Worm (Caenorhabditis elegans) whole organism, L1 larva: Measurements from ENCODE around the gene nspb-12.

Experiments used
- lsy-2 ChIP-seq, 2 experiments: fragments of 150-350 bp; optimal IDR thresholded peaks; 2 replicates each; lab custom pipeline; 2014; ENCODE audit warnings: missing biosample characterization in 2 of 2, missing genetic modification characterization in 2 of 2
- mdl-1 ChIP-seq, 2 experiments: fragments of 150-350 bp; optimal IDR thresholded peaks; 2 replicates each; lab custom pipeline; 2014 to 2017; ENCODE audit warnings: missing biosample characterization in 2 of 2, missing genetic modification characterization in 2 of 2, inconsistent platforms in 1 of 2
- nhr-77 ChIP-seq: fragments of 150-350 bp; optimal IDR thresholded peaks from 2 replicates; lab custom pipeline; 2014; ENCODE audit warnings: missing biosample characterization, missing genetic modification characterization
- xbp-1 ChIP-seq: sonication (generic microtip); optimal IDR thresholded peaks from 2 replicates; lab custom pipeline; 2016; ENCODE audit warnings: missing genetic modification characterization, missing compliant biosample characterization

- no peak for TF ChIP-seq xbp-1 (tag; lab: Kevin White, UChicago)
- TF ChIP-seq mdl-1 (tag; optimal IDR thresholded peaks at IDR 0.05; lab: Kevin White, UChicago) = no peak
- no peak for TF ChIP-seq lsy-2 (tag; optimal IDR thresholded peaks at IDR 0.05; lab: Kevin White, UChicago)
- no peak for TF ChIP-seq nhr-77 (tag; lab: Kevin White, UChicago)
Observed at ce11 chrIII:5584647-5585046, 16.1 kb upstream of the nspb-12 start, which contains the start of gene F56D2.3.
